Fruit fly (Drosophila melanogaster) ovary, adult (tissue): ENCODE results near the gene CG12071.
A peak's percentile ranks its signal among the peaks of the same experiment; 100 is the strongest.

Experiments
- CG17801 ChIP-seq: fragments of 200-800 bp; optimal IDR thresholded peaks from 2 replicates; lab custom pipeline; 2019; ENCODE audit warnings: missing biosample characterization, mild to moderate bottlenecking, missing genetic modification characterization, moderate library complexity; ENCODE audit not compliant: partially characterized antibody

CG12071 gene

DNA sequence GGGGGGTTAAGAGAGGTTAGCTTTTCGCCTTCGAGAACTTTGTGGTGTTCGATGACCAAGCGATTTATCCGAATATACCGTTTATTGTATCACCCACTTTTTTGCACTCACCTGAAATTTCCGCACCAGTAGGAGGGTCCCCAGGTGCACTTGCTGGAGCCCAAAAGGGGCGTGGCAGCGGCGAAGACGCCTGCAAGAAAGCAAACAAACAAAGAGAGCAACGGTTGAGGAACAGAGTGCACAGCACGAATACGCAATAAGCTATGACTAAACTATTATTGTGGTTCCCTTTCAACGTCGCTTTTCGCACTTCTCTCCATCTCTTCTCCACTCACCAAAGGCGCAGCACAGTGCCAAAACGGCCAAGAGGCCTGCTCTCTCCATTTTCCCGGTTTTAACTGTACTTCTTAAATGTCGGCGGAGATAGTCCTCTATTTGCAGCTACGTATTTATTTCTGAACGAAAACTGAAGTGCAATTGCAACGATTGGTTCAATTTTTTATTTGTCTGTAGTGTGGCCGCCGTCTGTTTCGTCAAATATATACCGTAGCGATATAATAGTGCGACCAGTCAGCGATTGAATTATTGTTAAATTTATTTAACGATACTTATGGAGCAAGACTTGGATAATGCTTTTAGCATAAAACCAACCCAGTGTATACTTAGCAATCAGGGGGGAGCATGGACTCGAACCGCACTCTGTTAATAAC is 7.9 kb upstream of the CG12071 start, which contains the start of gene Sap-r:
Gene Sap-r (minus strand): TSS at position 513 of the 710 bp plus-strand sequence.
- TF ChIP-seq CG17801 (GFP tag; lab: Kevin White, UChicago) = peak; percentile 53

DNA sequence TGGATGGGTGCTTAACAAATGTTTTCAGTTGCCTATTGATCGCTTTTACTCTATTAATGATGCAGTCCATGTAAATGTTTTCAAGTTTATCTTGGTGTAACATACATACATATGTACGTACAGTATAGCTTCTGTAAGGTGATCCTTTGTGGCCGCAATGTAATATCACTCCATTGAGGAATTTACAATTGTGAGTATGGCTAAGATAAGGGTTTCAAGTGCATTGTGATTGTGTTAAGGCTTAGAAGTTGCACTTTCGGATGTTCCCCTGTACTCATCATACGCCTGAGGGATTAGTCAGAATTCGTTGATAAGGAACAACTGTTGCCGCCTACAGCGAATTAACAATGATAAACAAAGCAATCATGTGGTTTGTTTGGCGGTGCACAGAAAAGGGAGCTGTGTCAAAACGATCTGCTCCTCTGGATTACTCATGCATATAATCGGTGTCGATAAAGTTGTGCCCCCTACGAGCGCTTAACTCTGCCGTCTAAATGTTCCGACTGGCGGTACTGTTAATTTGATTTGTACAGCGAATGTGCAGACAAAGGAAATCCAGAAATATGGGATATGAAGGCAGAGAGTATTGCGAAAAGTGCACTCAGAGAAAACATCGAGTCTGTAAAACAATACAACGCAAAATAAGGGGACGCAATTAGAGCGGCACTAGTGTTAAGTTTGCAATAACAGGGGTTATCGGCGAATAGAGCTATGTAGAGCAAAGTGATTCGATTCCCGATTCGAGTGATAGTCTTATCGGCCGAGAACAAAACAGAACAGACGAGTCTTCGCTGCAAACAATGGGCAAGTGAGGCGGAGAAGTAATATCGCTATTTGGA is 7.1 kb upstream of the CG12071 start:
- peak; percentile 60 for TF ChIP-seq CG17801 (GFP tag; lab: Kevin White, UChicago)

DNA sequence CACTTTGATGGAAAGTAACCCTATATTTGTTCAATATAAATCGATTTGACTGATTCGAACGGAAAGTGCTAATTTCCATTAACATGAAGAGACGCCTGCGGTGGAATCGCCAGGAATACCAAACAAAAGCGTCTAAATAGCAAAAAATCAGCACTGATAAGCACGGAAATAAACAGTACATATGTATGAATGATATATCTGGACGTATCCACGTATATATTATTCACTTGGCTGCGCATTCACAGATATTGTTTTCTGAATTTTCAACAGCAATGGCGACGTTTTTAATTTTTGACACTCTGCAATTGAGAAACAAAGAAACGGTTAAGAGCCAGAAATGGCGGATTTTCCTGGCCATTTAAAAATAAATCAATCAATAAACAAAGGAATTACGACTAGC is 6.5 kb upstream of the CG12071 start:
- TF ChIP-seq CG17801 (GFP tag; lab: Kevin White, UChicago) = no peak

DNA sequence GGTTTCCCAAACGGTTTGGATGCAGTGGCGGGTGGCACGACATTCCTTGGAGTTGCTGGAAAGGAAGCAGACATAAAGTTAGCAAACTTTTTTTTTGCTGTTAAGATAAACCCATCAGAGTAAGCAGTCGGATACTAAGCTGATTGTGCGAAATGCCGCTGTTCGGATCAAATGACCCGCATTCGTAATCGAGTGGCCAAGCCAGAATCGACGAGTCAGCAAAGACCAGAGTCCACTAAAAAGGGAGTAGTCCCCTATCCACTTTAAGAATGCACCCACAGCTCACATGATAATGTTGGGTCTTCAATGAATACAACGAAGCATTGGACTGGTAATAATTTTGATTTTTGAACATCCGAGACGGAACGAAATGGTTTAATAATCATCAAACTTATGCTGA is 6.0 kb upstream of the CG12071 start:
- peak; percentile 18 for TF ChIP-seq CG17801 (GFP tag; lab: Kevin White, UChicago)

DNA sequence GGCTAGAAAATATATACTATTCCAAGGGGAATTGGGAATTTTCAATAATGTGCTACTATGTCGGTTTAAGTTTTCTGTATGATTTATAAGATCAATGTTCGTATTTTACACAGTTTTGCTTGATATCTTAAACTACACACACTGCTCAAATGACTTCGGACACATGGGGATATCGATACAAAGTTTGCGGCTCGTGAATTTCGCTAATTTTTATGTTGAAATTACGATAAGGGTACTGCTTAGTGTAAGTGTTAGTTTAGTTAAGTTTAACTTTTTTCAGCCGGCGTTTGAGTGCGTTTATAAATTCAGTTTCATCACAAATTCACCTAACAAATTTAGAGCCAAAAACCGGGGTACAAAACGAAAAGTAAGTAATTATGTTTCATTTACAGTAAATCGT is 2.6 kb upstream of the CG12071 start, which contains the start of gene CG15547:
Gene CG15547 (minus strand): TSS at position 101 of the 400 bp plus-strand sequence.
- TF ChIP-seq CG17801 (GFP tag; lab: Kevin White, UChicago) = no peak

DNA sequence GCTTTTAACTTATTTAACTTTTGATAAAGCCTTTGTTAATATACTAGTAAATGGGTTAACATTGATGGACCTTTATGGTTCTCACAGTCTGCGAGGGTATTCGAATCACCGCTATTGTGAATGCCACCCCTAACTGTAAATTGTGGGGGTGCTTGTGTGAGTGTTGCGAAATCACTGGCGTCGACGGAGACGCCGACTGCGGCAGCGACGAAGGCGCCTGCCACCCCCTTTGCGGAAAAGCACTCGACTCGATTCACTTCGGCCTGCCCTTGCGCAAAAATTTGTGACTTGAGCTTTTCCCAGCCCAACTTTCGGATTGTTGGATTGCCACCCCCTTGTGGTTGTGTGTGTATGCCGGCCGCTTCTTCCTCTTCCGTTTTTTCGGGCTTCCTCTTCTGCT is 803 bp downstream of the CG12071 start:
- TF ChIP-seq CG17801 (GFP tag; lab: Kevin White, UChicago) = no peak

DNA sequence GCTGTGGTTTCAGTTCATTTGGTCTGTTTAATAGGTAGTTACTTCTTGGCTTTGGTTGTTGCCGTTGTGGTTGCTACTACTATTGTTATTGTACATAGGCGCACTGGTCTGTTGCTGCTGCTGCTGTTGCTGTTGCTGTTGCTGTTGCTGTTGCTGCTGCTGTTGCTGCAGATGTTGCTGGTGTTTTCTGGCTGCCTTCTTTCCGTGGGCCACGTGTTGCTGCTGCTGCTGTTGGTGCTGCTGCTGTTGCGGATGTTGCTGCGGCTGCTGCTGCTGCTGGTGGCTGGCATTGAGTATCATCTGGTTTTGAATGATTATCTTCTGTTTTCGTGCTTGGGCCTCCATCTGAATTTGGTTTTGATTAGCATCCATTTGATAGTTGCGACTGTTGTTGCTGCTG is 2.7 kb downstream of the CG12071 start:
- TF ChIP-seq CG17801 (GFP tag; lab: Kevin White, UChicago) = no peak

DNA sequence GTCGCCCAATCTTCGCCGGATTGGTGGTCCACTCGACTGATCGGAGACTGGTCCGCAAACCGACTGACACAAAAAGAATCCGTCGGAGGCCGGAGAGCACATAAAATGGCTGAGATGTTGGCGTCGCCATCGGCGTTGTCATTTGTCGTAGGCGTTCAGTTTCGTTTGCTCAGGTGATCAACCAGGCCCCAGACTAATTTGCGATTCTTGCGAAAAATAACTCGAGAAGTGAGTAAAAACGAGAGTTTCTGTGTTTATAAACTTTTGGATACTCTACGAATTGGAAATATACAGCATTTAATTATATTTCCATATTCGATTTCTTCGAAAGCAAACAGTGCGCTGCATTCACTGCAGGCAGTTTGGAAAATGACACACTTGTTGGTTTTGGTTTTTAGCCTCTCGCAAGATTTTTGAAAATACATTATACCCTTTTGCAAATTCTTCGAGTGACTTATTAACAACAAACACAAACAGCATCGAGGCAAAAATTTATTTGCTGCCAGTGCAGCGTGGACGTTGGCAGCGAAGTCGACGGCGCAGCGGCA is 4.6 kb downstream of the CG12071 start, which contains the start of gene CG15546:
Gene CG15546 (minus strand): TSS at position 51 of the 548 bp plus-strand sequence.
- TF ChIP-seq CG17801 (GFP tag; lab: Kevin White, UChicago) = no peak

DNA sequence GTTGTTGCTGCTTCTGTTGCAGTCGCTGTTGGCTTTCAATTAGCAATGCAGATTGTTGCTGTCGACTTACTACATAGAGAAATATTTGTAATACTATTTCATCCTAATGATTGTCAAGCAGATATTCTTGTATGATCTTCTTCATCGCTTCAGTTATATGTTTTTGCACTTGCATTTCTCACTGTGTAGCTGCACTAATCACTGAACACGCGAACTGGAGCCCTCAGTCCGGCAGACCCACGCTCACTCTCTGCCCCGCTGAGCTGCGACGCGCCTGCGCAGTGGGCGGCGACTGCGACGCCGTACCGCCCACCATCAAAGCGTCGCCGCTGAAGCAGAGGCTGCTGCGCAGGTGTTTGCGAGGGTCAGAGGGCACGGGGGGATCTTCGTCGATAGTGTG is 6.1 kb downstream of the CG12071 start:
- no peak for TF ChIP-seq CG17801 (GFP tag; lab: Kevin White, UChicago)

DNA sequence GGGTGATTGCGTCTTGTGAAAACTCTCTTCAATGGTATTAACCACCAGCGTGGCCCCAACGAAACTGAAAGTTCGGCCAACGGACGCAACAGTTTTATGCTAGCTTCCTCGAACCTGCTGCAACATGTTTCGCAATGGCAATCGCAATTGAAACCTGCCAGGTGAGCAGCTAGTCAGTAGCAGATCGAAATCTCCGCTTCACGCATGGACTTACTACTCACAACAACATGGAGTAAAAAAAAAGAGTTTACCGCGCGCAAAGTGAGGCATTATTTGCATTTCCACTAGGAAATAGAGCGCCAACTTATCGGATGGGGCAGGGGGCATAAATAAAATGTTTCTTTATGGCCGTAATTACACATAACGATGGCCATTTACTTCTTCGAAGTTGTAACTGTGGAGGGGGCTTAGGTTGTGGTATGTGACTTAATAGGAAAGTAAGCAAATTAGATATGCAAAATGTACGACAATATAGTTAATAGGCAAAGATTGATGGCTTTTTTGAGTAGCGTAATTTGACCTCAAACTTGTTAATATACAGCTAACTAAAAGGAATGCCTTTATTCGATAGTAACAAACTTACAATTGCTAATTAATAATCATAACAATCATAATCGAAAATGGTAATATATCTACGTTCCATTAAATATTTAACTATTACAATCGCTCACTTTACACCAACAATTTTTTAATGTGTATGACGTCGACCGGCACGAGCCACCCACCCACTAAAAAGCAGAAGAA is 8.4 kb downstream of the CG12071 start, which contains the start of gene CG15545:
Gene CG15545 (minus strand): TSS at position 51 of the 744 bp plus-strand sequence.
- no peak for TF ChIP-seq CG17801 (GFP tag; lab: Kevin White, UChicago)

DNA sequence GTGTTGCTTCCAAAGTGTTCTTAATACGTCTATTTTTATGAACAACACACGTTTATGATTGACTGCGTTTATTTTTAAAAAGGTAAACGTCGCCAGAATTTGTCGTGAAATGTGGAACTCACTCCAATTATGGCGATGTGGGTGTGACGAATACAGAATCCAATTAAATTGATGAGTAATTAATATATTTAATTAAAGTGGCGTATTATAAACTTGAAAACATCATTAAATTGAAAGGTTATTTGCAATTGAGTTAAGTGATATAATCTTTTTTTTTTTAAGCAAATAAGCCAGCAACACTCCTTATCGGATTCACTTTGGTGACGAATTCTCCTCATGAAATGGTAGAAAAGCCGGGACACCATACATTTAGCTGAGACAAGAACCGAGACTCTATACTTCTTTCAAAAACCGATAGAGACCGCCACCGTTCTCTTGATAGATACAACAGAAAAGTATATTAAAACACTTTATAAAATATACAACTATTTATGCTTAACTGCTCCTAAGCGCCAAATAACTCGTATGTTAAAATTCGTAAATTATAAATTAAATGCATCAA is 10.4 kb downstream of the CG12071 start:
- no peak for TF ChIP-seq CG17801 (GFP tag; lab: Kevin White, UChicago)

DNA sequence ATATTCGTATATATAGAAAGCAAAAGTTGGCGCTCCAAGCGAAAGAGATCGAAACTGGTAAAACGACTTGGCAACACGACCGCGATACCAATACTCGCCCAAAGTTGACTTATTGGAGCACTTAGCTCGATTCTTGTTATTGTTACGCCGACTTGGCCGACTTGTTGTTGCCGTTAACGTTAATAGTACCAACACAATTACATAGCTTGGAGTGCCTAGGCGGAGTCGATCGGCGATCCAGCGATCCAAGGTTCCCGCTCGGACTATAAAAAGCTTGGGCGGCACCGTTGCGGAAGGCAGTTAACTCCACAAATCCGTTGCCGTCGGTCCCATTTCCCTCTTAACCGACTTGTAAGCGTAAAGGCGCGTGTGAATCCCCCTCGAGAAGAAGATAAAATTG is 13.6 kb downstream of the CG12071 start, which contains the start of gene Cpr100A:
Gene Cpr100A (plus strand): TSS at position 290 of the 400 bp plus-strand sequence.
- no peak for TF ChIP-seq CG17801 (GFP tag; lab: Kevin White, UChicago)

DNA sequence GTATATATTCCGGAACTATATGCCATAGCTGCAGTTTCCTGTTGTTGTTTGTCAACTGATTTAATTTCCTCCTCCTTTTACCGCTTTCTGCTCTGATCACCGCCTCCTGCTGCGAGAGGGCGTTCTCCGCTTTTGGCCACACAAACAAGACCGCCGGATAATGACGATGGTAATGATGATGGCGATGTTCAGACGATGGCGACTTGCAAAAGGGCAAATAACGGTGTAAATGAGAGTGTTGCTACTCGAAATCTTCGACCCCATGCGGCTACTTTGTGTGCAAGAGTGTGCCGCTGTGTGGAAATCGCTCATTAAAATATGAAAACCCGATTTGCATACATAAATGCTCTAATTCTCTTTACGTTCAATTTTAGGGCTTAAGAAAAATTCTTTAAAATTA is 14.9 kb downstream of the CG12071 start:
- no peak for TF ChIP-seq CG17801 (GFP tag; lab: Kevin White, UChicago)

DNA sequence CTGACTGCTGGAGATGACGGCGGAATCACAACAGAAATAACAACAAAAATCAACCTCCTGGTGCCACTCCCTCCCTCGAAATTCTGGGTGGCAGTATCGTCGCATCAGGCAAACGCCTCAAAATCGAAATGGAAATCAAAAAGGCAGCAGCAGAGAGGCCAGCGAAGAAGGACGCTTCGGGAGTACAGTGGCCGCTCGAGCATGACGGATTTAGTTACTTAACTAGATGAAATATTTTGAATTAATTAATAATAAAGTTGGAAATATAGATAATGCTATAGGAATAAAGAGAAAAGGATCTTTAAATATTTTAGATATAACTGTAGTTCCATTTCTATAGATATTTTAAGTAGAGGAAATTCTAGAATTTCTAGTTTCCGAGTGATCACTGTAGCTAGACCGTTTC is 15.5 kb downstream of the CG12071 start:
- TF ChIP-seq CG17801 (GFP tag; lab: Kevin White, UChicago) = no peak
